Worm (Caenorhabditis elegans) whole organism, mixed stage, embryonic: ENCODE measurements around the gene dli-1.

Experiments
- M03D4.4 ChIP-seq: sonication (generic microtip); optimal IDR thresholded peaks from 2 replicates; lab custom pipeline; 2017; ENCODE audit warnings: mild to moderate bottlenecking, missing genetic modification characterization, missing compliant biosample characterization
- bed-3 ChIP-seq: fragments of 200-800 bp; sonication (Bioruptor generic); optimal IDR thresholded peaks from 3 replicates; lab custom pipeline; 2018; ENCODE audit warnings: mild to moderate bottlenecking, missing genetic modification characterization, moderate library complexity, missing compliant biosample characterization
- blmp-1 ChIP-seq: fragments of 150-350 bp; optimal IDR thresholded peaks from 2 replicates; lab custom pipeline; 2014; ENCODE audit warnings: missing biosample characterization, missing genetic modification characterization
- ceh-39 ChIP-seq: fragments of 150-350 bp; optimal IDR thresholded peaks from 2 replicates; lab custom pipeline; 2014; ENCODE audit warnings: missing biosample characterization, missing genetic modification characterization
- ceh-43 ChIP-seq: fragments of 200-800 bp; sonication (Bioruptor generic); optimal IDR thresholded peaks from 2 replicates; lab custom pipeline; 2018; ENCODE audit warnings: mild to moderate bottlenecking, missing genetic modification characterization, moderate library complexity, missing compliant biosample characterization
- ceh-83 ChIP-seq: fragments of 200-800 bp; sonication (Bioruptor generic); optimal IDR thresholded peaks from 2 replicates; lab custom pipeline; 2018; ENCODE audit warnings: mild to moderate bottlenecking, missing genetic modification characterization, missing compliant biosample characterization
- ces-1 ChIP-seq: fragments of 150-350 bp; optimal IDR thresholded peaks from 2 replicates; lab custom pipeline; 2014; ENCODE audit warnings: missing biosample characterization, missing genetic modification reagents, missing genetic modification characterization
- cnd-1 ChIP-seq: fragments of 200-800 bp; sonication (Bioruptor generic); optimal IDR thresholded peaks from 2 replicates; lab custom pipeline; 2018; ENCODE audit warnings: mild to moderate bottlenecking, missing genetic modification characterization, missing compliant biosample characterization
- drap-1 ChIP-seq: fragments of 200-800 bp; sonication (Bioruptor generic); optimal IDR thresholded peaks from 3 replicates; lab custom pipeline; 2018; ENCODE audit warnings: mild to moderate bottlenecking, missing genetic modification characterization, missing compliant biosample characterization
- elt-1 ChIP-seq: sonication (generic microtip); optimal IDR thresholded peaks from 2 replicates; lab custom pipeline; 2017; ENCODE audit warnings: missing genetic modification characterization, mild to moderate bottlenecking, missing compliant biosample characterization, antibody characterized with exemption, moderate library complexity, borderline replicate concordance; ENCODE audit not compliant: insufficient read depth
- elt-3 ChIP-seq: fragments of 150-350 bp; optimal IDR thresholded peaks from 2 replicates; lab custom pipeline; 2014; ENCODE audit warnings: missing biosample characterization, missing genetic modification characterization
- flh-1 ChIP-seq: fragments of 200-800 bp; sonication (Bioruptor generic); optimal IDR thresholded peaks from 2 replicates; lab custom pipeline; 2018; ENCODE audit warnings: mild to moderate bottlenecking, missing genetic modification characterization, moderate library complexity, missing compliant biosample characterization
- ham-2 ChIP-seq: fragments of 200-800 bp; sonication (Bioruptor generic); optimal IDR thresholded peaks from 2 replicates; lab custom pipeline; 2018; ENCODE audit warnings: mild to moderate bottlenecking, missing genetic modification characterization, missing compliant biosample characterization
- hlh-1 ChIP-seq: fragments of 150-350 bp; optimal IDR thresholded peaks from 2 replicates; lab custom pipeline; 2014; ENCODE audit warnings: missing biosample characterization, missing genetic modification reagents, missing genetic modification characterization
- lin-13 ChIP-seq: fragments of 150-350 bp; optimal IDR thresholded peaks from 2 replicates; lab custom pipeline; 2014; ENCODE audit warnings: missing biosample characterization, missing genetic modification characterization
- lsy-2 ChIP-seq: fragments of 150-350 bp; optimal IDR thresholded peaks from 2 replicates; lab custom pipeline; 2014; ENCODE audit warnings: missing biosample characterization, missing genetic modification characterization
- nhr-12 ChIP-seq: fragments of 150-350 bp; optimal IDR thresholded peaks from 2 replicates; lab custom pipeline; 2014; ENCODE audit warnings: missing biosample characterization, missing genetic modification characterization
- nhr-237 ChIP-seq: fragments of 150-350 bp; optimal IDR thresholded peaks from 2 replicates; lab custom pipeline; 2014; ENCODE audit warnings: missing biosample characterization, missing genetic modification characterization
- nhr-28 ChIP-seq: fragments of 150-350 bp; optimal IDR thresholded peaks from 2 replicates; lab custom pipeline; 2014; ENCODE audit warnings: missing biosample characterization, missing genetic modification characterization
- nhr-76 ChIP-seq: sonication (generic microtip); optimal IDR thresholded peaks from 2 replicates; lab custom pipeline; 2017; ENCODE audit warnings: missing biosample characterization, missing genetic modification characterization
- pha-4 ChIP-seq: fragments of 150-350 bp; optimal IDR thresholded peaks from 2 replicates; lab custom pipeline; 2018; ENCODE audit warnings: missing biosample characterization, missing genetic modification reagents, missing genetic modification characterization
- sem-2 ChIP-seq: fragments of 200-800 bp; sonication (Bioruptor generic); optimal IDR thresholded peaks from 2 replicates; lab custom pipeline; 2018; ENCODE audit warnings: mild to moderate bottlenecking, missing genetic modification characterization, missing compliant biosample characterization
- snpc-4 ChIP-seq: fragments of 150-350 bp; optimal IDR thresholded peaks from 2 replicates; lab custom pipeline; 2014; ENCODE audit warnings: missing biosample characterization, missing genetic modification characterization
- sptf-1 ChIP-seq: sonication (generic microtip); optimal IDR thresholded peaks from 2 replicates; lab custom pipeline; 2017; ENCODE audit warnings: mild to moderate bottlenecking, missing genetic modification characterization, moderate library complexity, missing compliant biosample characterization
- unc-120 ChIP-seq: sonication (generic microtip); optimal IDR thresholded peaks from 2 replicates; lab custom pipeline; 2017; ENCODE audit warnings: missing genetic modification characterization, missing compliant biosample characterization; ENCODE audit not compliant: poor library complexity, severe bottlenecking
- unc-39 ChIP-seq: fragments of 150-350 bp; optimal IDR thresholded peaks from 2 replicates; lab custom pipeline; 2014; ENCODE audit warnings: missing biosample characterization, missing genetic modification characterization
- unc-62 ChIP-seq: fragments of 150-350 bp; optimal IDR thresholded peaks from 2 replicates; lab custom pipeline; 2014; ENCODE audit warnings: missing biosample characterization, missing genetic modification reagents, missing genetic modification characterization
- zip-8 ChIP-seq: fragments of 150-350 bp; optimal IDR thresholded peaks from 2 replicates; lab custom pipeline; 2014; ENCODE audit warnings: missing biosample characterization, missing genetic modification characterization
- ztf-11 ChIP-seq: fragments of 150-350 bp; optimal IDR thresholded peaks from 2 replicates; lab custom pipeline; 2014; ENCODE audit warnings: missing biosample characterization, missing genetic modification characterization

The dli-1 gene

ce11 chrIV:13075625-13076252, 22.9 kb downstream of the dli-1 start:
- TF ChIP-seq lsy-2 (tag; lab: Kevin White, UChicago) (no peak), cnd-1 (tag; lab: Kevin White, UChicago) (no peak), nhr-12 (tag; lab: Kevin White, UChicago) (no peak), unc-62 (GFP tag; lab: Kevin White, UChicago) (no peak), ztf-11 (no peak), flh-1 (GFP tag; lab: Kevin White, UChicago) (no peak), nhr-28 (tag; lab: Kevin White, UChicago) (no peak), ces-1 (GFP tag; lab: Kevin White, UChicago) (no peak), M03D4.4 (tag; lab: Kevin White, UChicago) (no peak), ham-2 (no peak), pha-4 (tag; lab: Kevin White, UChicago) (no peak), unc-39 (tag; lab: Kevin White, UChicago) (no peak), nhr-76 (no peak), unc-120 (tag; lab: Kevin White, UChicago) (no peak), elt-1 (tag; lab: Kevin White, UChicago) (no peak)

- TF ChIP-seq lin-13 (no peak), pha-4 (tag; lab: Kevin White, UChicago) (no peak), drap-1 (GFP tag; lab: Kevin White, UChicago) (no peak), flh-1 (GFP tag; lab: Kevin White, UChicago) (no peak), nhr-12 (tag; lab: Kevin White, UChicago) (no peak), elt-1 (tag; lab: Kevin White, UChicago) (no peak)
Observed at ce11 chrIV:13071445-13071844, 27.1 kb downstream of the dli-1 start, which contains the start of gene scl-8. TSS of gene scl-8 (plus strand) at chrIV:13071745.

- TF ChIP-seq unc-62 (GFP tag; lab: Kevin White, UChicago) (no peak), hlh-1 (tag; lab: Kevin White, UChicago) (no peak), sptf-1 (tag; lab: Kevin White, UChicago) (no peak), lin-13 (no peak), flh-1 (GFP tag; lab: Kevin White, UChicago) (no peak), bed-3 (GFP tag; lab: Kevin White, UChicago) (no peak), M03D4.4 (tag; lab: Kevin White, UChicago) (no peak), ham-2 (no peak), lsy-2 (tag; lab: Kevin White, UChicago) (no peak), elt-1 (tag; lab: Kevin White, UChicago) (no peak), zip-8 (tag; lab: Kevin White, UChicago) (no peak), snpc-4 (no peak), sem-2 (GFP tag; lab: Kevin White, UChicago) (no peak), unc-39 (tag; lab: Kevin White, UChicago) (no peak), nhr-12 (tag; lab: Kevin White, UChicago) (no peak), nhr-237 (tag; lab: Kevin White, UChicago) (no peak), cnd-1 (tag; lab: Kevin White, UChicago) (no peak), ceh-39 (tag; lab: Kevin White, UChicago) (no peak), nhr-76 (no peak)
Observed at ce11 chrIV:13070142-13070541, 28.4 kb downstream of the dli-1 start, which contains the start of gene scl-7. TSS of gene scl-7 (plus strand) at chrIV:13070442.

ce11 chrIV:13068451-13068850, 30.1 kb downstream of the dli-1 start, which contains the start of gene scl-6:
TSS of gene scl-6 (plus strand) at chrIV:13068751.
- TF ChIP-seq M03D4.4 (tag; lab: Kevin White, UChicago): no peak
- TF ChIP-seq unc-62 (GFP tag; lab: Kevin White, UChicago): no peak
- TF ChIP-seq bed-3 (GFP tag; lab: Kevin White, UChicago): no peak
- no peak for TF ChIP-seq nhr-12 (tag; lab: Kevin White, UChicago)
- TF ChIP-seq ceh-43 (GFP tag; lab: Kevin White, UChicago): no peak
- no peak for TF ChIP-seq blmp-1 (tag; lab: Kevin White, UChicago)
- TF ChIP-seq ces-1 (GFP tag; lab: Kevin White, UChicago): no peak
- TF ChIP-seq ceh-39 (tag; lab: Kevin White, UChicago): no peak
- no peak for TF ChIP-seq lin-13
- no peak for TF ChIP-seq ztf-11
- no peak for TF ChIP-seq elt-1 (tag; lab: Kevin White, UChicago)
- TF ChIP-seq sem-2 (GFP tag; lab: Kevin White, UChicago): no peak
- no peak for TF ChIP-seq ceh-83
- TF ChIP-seq sptf-1 (tag; lab: Kevin White, UChicago): no peak
- no peak for TF ChIP-seq flh-1 (GFP tag; lab: Kevin White, UChicago)
- TF ChIP-seq elt-3 (tag; lab: Kevin White, UChicago): no peak
- TF ChIP-seq drap-1 (GFP tag; lab: Kevin White, UChicago): no peak
- no peak for TF ChIP-seq unc-39 (tag; lab: Kevin White, UChicago)
- no peak for TF ChIP-seq ham-2
